Fruit fly (Drosophila melanogaster): ENCODE measurements around the gene CG1695.
A peak's percentile ranks its signal among the peaks of the same experiment; 100 is the strongest.

Gene CG1695

DNA sequence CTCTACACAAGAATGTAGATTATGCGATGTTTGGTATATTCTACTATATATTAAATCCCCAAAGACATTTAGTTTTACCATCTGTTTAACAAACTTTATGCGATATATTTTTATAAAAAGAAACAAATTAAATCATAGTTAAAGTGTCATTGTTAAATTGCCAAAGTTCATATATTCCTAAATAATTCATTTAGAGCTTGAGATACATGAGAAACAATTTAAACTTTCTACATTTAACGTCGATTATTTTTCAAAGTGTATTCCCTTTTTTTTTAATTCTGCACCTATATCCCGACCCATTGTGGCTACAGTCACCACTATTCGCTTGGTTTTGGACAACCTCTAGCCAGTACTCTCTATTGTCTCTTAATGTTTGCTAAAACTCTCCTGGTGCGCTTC, 56.2 kb downstream of the CG1695 start:
- TF ChIP-seq Hmr (GFP tag; optimal IDR thresholded peaks at IDR 0.05) (no peak), Meics (GFP tag; optimal IDR thresholded peaks at IDR 0.05) (peak; percentile 27), sens (GFP tag) (peak; percentile 60), D19A (tag; optimal IDR thresholded peaks at IDR 0.05) (peak; percentile 51), gem (tag; optimal IDR thresholded peaks at IDR 0.05) (peak; percentile 35), CG16863 (GFP tag; optimal IDR thresholded peaks at IDR 0.05) (no peak)

DNA sequence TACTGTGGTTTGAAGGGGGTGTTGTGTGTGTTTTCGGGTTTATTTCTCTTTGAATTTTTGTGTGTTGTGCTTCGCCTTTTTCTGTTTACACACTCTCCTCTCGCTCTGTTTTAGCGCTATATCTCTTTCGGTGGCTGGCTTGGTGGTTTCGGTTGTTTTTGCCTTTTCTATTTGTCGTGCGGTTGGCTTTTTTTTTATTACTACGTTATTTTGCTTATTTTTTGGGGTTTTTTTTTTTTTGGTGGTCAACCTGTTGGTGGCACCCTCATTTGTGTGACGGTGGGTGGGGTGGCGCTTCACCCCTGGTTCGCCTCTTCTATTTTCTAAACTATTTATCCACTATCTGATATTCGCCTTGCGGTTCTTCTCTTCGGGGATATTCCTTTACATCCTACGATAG, 57.1 kb downstream of the CG1695 start:
- peak; percentile 27 for TF ChIP-seq sens (GFP tag)
- 0 out of 4 replicates have a peak, but pooled peaks have one; percentile 24 for TF ChIP-seq Dll (GFP tag; IDR thresholded peaks at IDR 0.05; ENCODE audit: partially characterized antibody)
- no peak for TF ChIP-seq CG3847 (GFP tag; IDR thresholded peaks at IDR 0.05)
- peak; percentile 50; the same call in 1 of the 2 replicates for TF ChIP-seq Drgx (GFP tag; IDR thresholded peaks at IDR 0.05)

DNA sequence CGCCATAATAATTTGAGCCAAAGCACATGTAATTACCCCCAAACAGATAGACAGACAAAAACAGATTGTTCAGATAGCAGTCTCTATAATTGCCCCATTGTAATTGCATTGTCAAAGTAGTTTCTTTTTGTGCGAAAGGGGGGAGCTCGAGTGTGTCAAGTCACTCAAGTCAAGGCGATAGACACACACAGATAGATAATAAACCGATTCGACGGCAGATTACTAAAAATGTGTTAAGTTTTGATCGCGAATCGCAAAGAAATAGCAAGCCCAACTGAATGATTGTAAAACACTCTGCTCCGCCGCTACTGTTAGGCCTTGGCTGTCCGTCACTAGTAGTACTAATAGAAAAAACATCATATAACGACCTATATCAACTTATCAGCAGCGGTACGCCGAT, 58.9 kb downstream of the CG1695 start:
- TF ChIP-seq maf-S (GFP tag; optimal IDR thresholded peaks at IDR 0.05): no peak
- peak; percentile 79 for TF ChIP-seq exex (tag; optimal IDR thresholded peaks at IDR 0.05)
- TF ChIP-seq grn (GFP tag; optimal IDR thresholded peaks at IDR 0.05): peak; percentile 79
- TF ChIP-seq Pdp1 (GFP tag; optimal IDR thresholded peaks at IDR 0.05): peak in 1 of 2 experiments; percentile 13
- TF ChIP-seq hth (optimal IDR thresholded peaks at IDR 0.05): no peak
- TF ChIP-seq lab (GFP tag; optimal IDR thresholded peaks at IDR 0.05): peak; percentile 13
- TF ChIP-seq CG18011 (GFP tag; optimal IDR thresholded peaks at IDR 0.05): no peak
- TF ChIP-seq mirr (GFP tag; optimal IDR thresholded peaks at IDR 0.05): peak; percentile 59
- no peak for TF ChIP-seq ATbp (GFP tag; optimal IDR thresholded peaks at IDR 0.05)
- TF ChIP-seq sug (tag; optimal IDR thresholded peaks at IDR 0.05): peak; percentile 54
- TF ChIP-seq kay (GFP tag; optimal IDR thresholded peaks at IDR 0.05): no peak
- TF ChIP-seq caup (GFP tag; optimal IDR thresholded peaks at IDR 0.05; ENCODE audit: severe bottlenecking): peak; percentile 23
- TF ChIP-seq CG34376 (GFP tag; optimal IDR thresholded peaks at IDR 0.05): peak; percentile 5

dm6 chrX:20495117-20495516, 61.4 kb downstream of the CG1695 start:
- TF ChIP-seq pan (optimal IDR thresholded peaks at IDR 0.05) (no peak), pan (GFP tag; optimal IDR thresholded peaks at IDR 0.05 in 1 of 2, IDR thresholded peaks at IDR 0.05 in 1 of 2) (peak in 1 of 2 experiments; percentile 24), grn (GFP tag; optimal IDR thresholded peaks at IDR 0.05) (peak; percentile 59), corto (GFP tag; optimal IDR thresholded peaks at IDR 0.05) (no peak), Ets65A (GFP tag) (peak; percentile 42)

Data from whole organism, embryonic.